Worm (Caenorhabditis elegans) whole organism, L4/young adult: ENCODE measurements around the gene Y46G5A.15.

Experiments used
- W03F9.2 ChIP-seq: fragments of 150-350 bp; optimal IDR thresholded peaks from 2 replicates; lab custom pipeline; 2014; ENCODE audit warnings: missing biosample characterization, missing genetic modification characterization
- dao-5 ChIP-seq: sonication (generic microtip); optimal IDR thresholded peaks from 2 replicates; lab custom pipeline; 2016; ENCODE audit warnings: missing genotype, missing genetic modification characterization, moderate library complexity, missing compliant biosample characterization
- him-1 ChIP-seq: sonication (generic microtip); optimal IDR thresholded peaks from 2 replicates; lab custom pipeline; 2016; ENCODE audit warnings: missing genotype, missing genetic modification reagents, missing genetic modification characterization, missing compliant biosample characterization

DNA sequence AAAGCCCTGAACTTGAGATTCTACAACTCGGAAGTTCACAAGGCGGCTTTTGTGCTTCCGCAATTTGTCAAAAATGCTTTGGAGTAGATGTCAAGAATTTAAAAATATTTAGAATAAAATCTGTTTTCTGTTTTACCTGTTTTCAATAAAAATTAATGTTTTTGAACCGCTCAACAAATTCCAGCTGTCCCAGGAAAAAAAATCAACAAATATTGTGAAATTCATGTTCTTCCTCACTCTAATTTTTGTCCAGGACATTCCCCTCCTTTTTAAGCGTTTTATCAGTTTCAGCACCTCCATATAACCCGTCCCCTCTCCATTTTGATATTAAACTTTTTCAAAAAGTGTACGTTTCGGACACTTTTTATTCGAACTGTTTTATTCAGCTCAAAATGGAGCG is 25.5 kb upstream of the Y46G5A.15 start, which contains the start of gene Y46G5A.20:
- TF ChIP-seq W03F9.2 (tag; lab: Kevin White, UChicago) (no peak), him-1 (tag; lab: Kevin White, UChicago) (no peak), dao-5 (tag; lab: Kevin White, UChicago) (no peak)
